Fruit fly (Drosophila melanogaster) Kc167 (cell line): Measurements from ENCODE around the gene CG14352.

ENCODE experiments used
- h ChIP-seq: fragments of >200 bp; optimal IDR thresholded peaks from 3 replicates; lab custom pipeline; 2018; ENCODE audit warnings: missing external identifiers
- psq ChIP-seq: fragments of >200 bp; optimal IDR thresholded peaks from 2 replicates; lab custom pipeline; 2017; ENCODE audit warnings: missing external identifiers

- no peak for TF ChIP-seq psq (lab: Kevin White, UChicago)
- TF ChIP-seq h (lab: Kevin White, UChicago) = no peak
Measured at dm6 chr2L:1624750-1625149, 13.5 kb downstream of the CG14352 start.
